Fruit fly (Drosophila melanogaster) whole organism, pupa: ENCODE data around the gene CG2082.

ENCODE experiments used
- CG10348 ChIP-seq: fragments of 200-800 bp; sonication (Bioruptor generic); IDR thresholded peaks from 2 replicates; pipeline ENCODE4 v1.3.6; 2022; ENCODE audit warnings: missing biosample characterization, missing genetic modification characterization
- CG12605 ChIP-seq: fragments of 200-800 bp; sonication (Bioruptor generic); IDR thresholded peaks from 2 replicates; pipeline ENCODE4 v1.3.6; 2022; ENCODE audit warnings: missing biosample characterization, missing genetic modification characterization
- CG13204 ChIP-seq: fragments of 200-800 bp; sonication (Bioruptor generic); optimal IDR thresholded peaks from 2 replicates; lab custom pipeline; 2018; ENCODE audit warnings: missing biosample characterization, mild to moderate bottlenecking, missing genetic modification characterization, moderate library complexity
- CG14655 ChIP-seq: fragments of 200-800 bp; sonication (Bioruptor generic); optimal IDR thresholded peaks from 3 replicates; lab custom pipeline; 2017; ENCODE audit warnings: mild to moderate bottlenecking, missing biosample characterization, missing genetic modification reagents, missing genetic modification characterization
- CG15710 ChIP-seq: fragments of 200-800 bp; sonication (Bioruptor generic); optimal IDR thresholded peaks from 2 replicates; lab custom pipeline; 2018; ENCODE audit warnings: missing biosample characterization, mild to moderate bottlenecking, missing genetic modification characterization, moderate library complexity
- CG17806 ChIP-seq: fragments of 200-800 bp; sonication (Bioruptor generic); optimal IDR thresholded peaks from 2 replicates; lab custom pipeline; 2018; ENCODE audit warnings: missing biosample characterization, mild to moderate bottlenecking, missing genetic modification characterization, moderate library complexity
- CG32121 ChIP-seq: fragments of 200-800 bp; sonication (Bioruptor generic); IDR thresholded peaks from 2 replicates; pipeline ENCODE4 v1.3.6; 2022; ENCODE audit warnings: missing biosample characterization, missing genetic modification characterization
- CG34367 ChIP-seq: fragments of 200-800 bp; sonication (Bioruptor generic); optimal IDR thresholded peaks from 2 replicates; lab custom pipeline; 2018; ENCODE audit warnings: missing biosample characterization, mild to moderate bottlenecking, missing genetic modification characterization
- CG4496 ChIP-seq: fragments of 200-800 bp; sonication (Bioruptor generic); IDR thresholded peaks from 3 replicates; pipeline ENCODE4 v1.3.6; 2022; ENCODE audit warnings: missing biosample characterization, missing genetic modification characterization
- CG8159 ChIP-seq: fragments of 200-800 bp; sonication (Bioruptor generic); optimal IDR thresholded peaks from 3 replicates; lab custom pipeline; 2018; ENCODE audit warnings: missing biosample characterization, mild to moderate bottlenecking, missing genetic modification characterization, moderate library complexity
- CG8301 ChIP-seq: fragments of 200-800 bp; sonication (Bioruptor generic); optimal IDR thresholded peaks from 2 replicates; lab custom pipeline; 2018; ENCODE audit warnings: missing biosample characterization, mild to moderate bottlenecking, missing genetic modification characterization
- CG9948 ChIP-seq: fragments of 200-800 bp; sonication (Bioruptor generic); optimal IDR thresholded peaks from 2 replicates; lab custom pipeline; 2018; ENCODE audit warnings: missing biosample characterization, mild to moderate bottlenecking, missing genetic modification characterization, moderate library complexity
- D1 ChIP-seq: fragments of 200-800 bp; sonication (Bioruptor generic); optimal IDR thresholded peaks from 2 replicates; lab custom pipeline; 2018; ENCODE audit warnings: missing biosample characterization, mild to moderate bottlenecking, missing genetic modification characterization, moderate library complexity
- EcR ChIP-seq: fragments of 200-800 bp; sonication (Bioruptor generic); optimal IDR thresholded peaks from 3 replicates; lab custom pipeline; 2019; ENCODE audit warnings: missing biosample characterization, missing genetic modification characterization, mild to moderate bottlenecking, moderate library complexity, missing genetic modification reagents
- Ets98B ChIP-seq: fragments of 200-800 bp; sonication (Bioruptor generic); IDR thresholded peaks from 2 replicates; pipeline ENCODE4 v1.3.6; 2022; ENCODE audit warnings: missing biosample characterization, missing genetic modification characterization
- Pif1A ChIP-seq: fragments of 200-800 bp; sonication (Bioruptor generic); optimal IDR thresholded peaks from 3 replicates; lab custom pipeline; 2016; ENCODE audit warnings: missing biosample characterization, missing genetic modification characterization
- Pif1B ChIP-seq: fragments of 200-800 bp; sonication (Bioruptor generic); optimal IDR thresholded peaks from 3 replicates; lab custom pipeline; 2016; ENCODE audit warnings: missing biosample characterization, missing genetic modification characterization
- Snoo ChIP-seq: fragments of 200-800 bp; sonication (Bioruptor generic); optimal IDR thresholded peaks from 3 replicates; lab custom pipeline; 2017; ENCODE audit warnings: missing biosample characterization, mild to moderate bottlenecking, missing genetic modification characterization, inconsistent platforms
- fd96Ca ChIP-seq: fragments of 200-800 bp; sonication (Bioruptor generic); IDR thresholded peaks from 3 replicates; pipeline ENCODE4 v1.3.6; 2022; ENCODE audit warnings: missing biosample characterization, missing genetic modification characterization
- gl ChIP-seq: fragments of 200-800 bp; sonication (Bioruptor generic); optimal IDR thresholded peaks from 2 replicates; lab custom pipeline; 2018; ENCODE audit warnings: missing biosample characterization, mild to moderate bottlenecking, missing genetic modification characterization
- rn ChIP-seq: fragments of 200-800 bp; sonication (Bioruptor generic); IDR thresholded peaks from 2 replicates; pipeline ENCODE4 v1.3.6; 2022; ENCODE audit warnings: missing biosample characterization, missing genetic modification characterization

The CG2082 gene

dm6 chr3R:5736305-5736869 is 44.5 kb downstream of the CG2082 start, which contains the start of the genes CG2100 and CG1236:
Gene CG2100, minus strand, starts transcription at chr3R:5736355.
Gene CG1236, plus strand, starts transcription at chr3R:5736748.
- TF ChIP-seq CG9948 (tag; lab: Kevin White, UChicago) (peak; percentile 85), CG10348 (GFP tag; lab: Robert Waterston, UW) (no peak), CG14655 (GFP tag; lab: Kevin White, UChicago) (no peak), CG13204 (GFP tag; lab: Kevin White, UChicago) (no peak), rn (peak; percentile 43; the same call in 1 of the 2 replicates), CG15710 (tag; lab: Kevin White, UChicago) (peak; percentile 86), fd96Ca (no peak), CG8159 (tag; lab: Kevin White, UChicago) (peak; percentile 88), D1 (tag; lab: Kevin White, UChicago) (no peak), CG17806 (tag; lab: Kevin White, UChicago) (peak; percentile 78), CG32121 (GFP tag; lab: Robert Waterston, UW) (peak; percentile 70), Ets98B (GFP tag; lab: Robert Waterston, UW) (peak; percentile 61), Pif1B (GFP tag; lab: Kevin White, UChicago) (peak; percentile 76), CG34367 (tag; lab: Kevin White, UChicago) (peak; percentile 77), Snoo (tag; lab: Kevin White, UChicago) (peak; percentile 86), CG8301 (tag; lab: Kevin White, UChicago) (peak; percentile 76), CG4496 (GFP tag; lab: Robert Waterston, UW) (no peak; the same call in 1 of the 3 replicates), Pif1A (GFP tag; lab: Kevin White, UChicago) (no peak), EcR (peak; percentile 7), CG12605 (GFP tag; lab: Robert Waterston, UW) (no peak)

- TF ChIP-seq rn: no peak
- TF ChIP-seq CG13204 (GFP tag; lab: Kevin White, UChicago): no peak
- no peak for TF ChIP-seq Pif1A (GFP tag; lab: Kevin White, UChicago)
- TF ChIP-seq gl (tag; lab: Kevin White, UChicago): no peak
- no peak for TF ChIP-seq CG14655 (GFP tag; lab: Kevin White, UChicago)
- no peak for TF ChIP-seq Pif1B (GFP tag; lab: Kevin White, UChicago)
- TF ChIP-seq CG12605 (GFP tag; lab: Robert Waterston, UW): no peak
- no peak for TF ChIP-seq CG4496 (GFP tag; lab: Robert Waterston, UW)
- TF ChIP-seq EcR: no peak
Measured at dm6 chr3R:5733181-5733580, 47.7 kb downstream of the CG2082 start, which contains the start of gene CG1239. Gene CG1239, plus strand, starts transcription at chr3R:5733513.

dm6 chr3R:5727724-5728365 is 53.0 kb downstream of the CG2082 start:
- TF ChIP-seq Pif1B (GFP tag; lab: Kevin White, UChicago) (no peak), CG32121 (GFP tag; lab: Robert Waterston, UW) (no peak), CG15710 (tag; lab: Kevin White, UChicago) (no peak), fd96Ca (no peak), CG17806 (tag; lab: Kevin White, UChicago) (no peak), CG9948 (tag; lab: Kevin White, UChicago) (no peak), D1 (tag; lab: Kevin White, UChicago) (no peak), Ets98B (GFP tag; lab: Robert Waterston, UW) (no peak), gl (tag; lab: Kevin White, UChicago) (no peak), CG12605 (GFP tag; lab: Robert Waterston, UW) (no peak), EcR (no peak), CG10348 (GFP tag; lab: Robert Waterston, UW) (no peak), Pif1A (GFP tag; lab: Kevin White, UChicago) (no peak), CG34367 (tag; lab: Kevin White, UChicago) (no peak), Snoo (tag; lab: Kevin White, UChicago) (no peak), CG14655 (GFP tag; lab: Kevin White, UChicago) (no peak), CG13204 (GFP tag; lab: Kevin White, UChicago) (no peak), CG8301 (tag; lab: Kevin White, UChicago) (no peak), CG4496 (GFP tag; lab: Robert Waterston, UW) (no peak)

- no peak for TF ChIP-seq CG8301 (tag; lab: Kevin White, UChicago)
Measured at dm6 chr3R:5723122-5723521, 57.8 kb downstream of the CG2082 start.

dm6 chr3R:5716755-5717309 is 64.0 kb downstream of the CG2082 start, which contains the start of gene cas:
Gene cas, minus strand, starts transcription at chr3R:5716805.
- TF ChIP-seq EcR (no peak), CG15710 (tag; lab: Kevin White, UChicago) (no peak), fd96Ca (no peak), rn (no peak), Ets98B (GFP tag; lab: Robert Waterston, UW) (no peak), CG8159 (tag; lab: Kevin White, UChicago) (no peak), CG13204 (GFP tag; lab: Kevin White, UChicago) (no peak), CG9948 (tag; lab: Kevin White, UChicago) (no peak), CG8301 (tag; lab: Kevin White, UChicago) (no peak), CG32121 (GFP tag; lab: Robert Waterston, UW) (no peak), Pif1B (GFP tag; lab: Kevin White, UChicago) (no peak), D1 (tag; lab: Kevin White, UChicago) (no peak)
